Fruit fly (Drosophila melanogaster) whole organism, embryonic: ENCODE data around the gene CG17327.

Experiments used
- Antp ChIP-seq: fragments of 200-800 bp; sonication (Bioruptor generic); optimal IDR thresholded peaks from 3 replicates; lab custom pipeline; 2016; ENCODE audit warnings: missing biosample characterization, missing genetic modification characterization
- Asciz ChIP-seq: fragments of 200-800 bp; sonication (Bioruptor generic); optimal IDR thresholded peaks from 2 replicates; lab custom pipeline; 2017; ENCODE audit warnings: missing biosample characterization, mild to moderate bottlenecking, missing genetic modification characterization, missing genetic modification reagents
- CG10366 ChIP-seq: fragments of 200-800 bp; sonication (Bioruptor generic); IDR thresholded peaks from 2 replicates; pipeline ENCODE4 v1.3.6; 2022; ENCODE audit warnings: missing biosample characterization, missing genetic modification characterization
- CG10565 ChIP-seq: fragments of 200-800 bp; sonication (Bioruptor generic); optimal IDR thresholded peaks from 3 replicates; lab custom pipeline; 2016; ENCODE audit warnings: missing biosample characterization, mild to moderate bottlenecking, missing genetic modification characterization
- CG12391 ChIP-seq: fragments of 200-800 bp; sonication (Bioruptor generic); optimal IDR thresholded peaks from 3 replicates; lab custom pipeline; 2018; ENCODE audit warnings: missing biosample characterization, mild to moderate bottlenecking, missing genetic modification characterization, moderate library complexity
- CG13424 ChIP-seq: fragments of 200-800 bp; sonication (Bioruptor generic); optimal IDR thresholded peaks from 2 replicates; lab custom pipeline; 2019; ENCODE audit warnings: missing biosample characterization, mild to moderate bottlenecking, missing genetic modification characterization, moderate library complexity
- CG15011 ChIP-seq: fragments of 200-800 bp; sonication (Bioruptor generic); optimal IDR thresholded peaks from 3 replicates; lab custom pipeline; 2018; ENCODE audit warnings: missing biosample characterization, mild to moderate bottlenecking, missing genetic modification characterization
- CG15073 ChIP-seq: fragments of 200-800 bp; sonication (Bioruptor generic); optimal IDR thresholded peaks from 2 replicates; lab custom pipeline; 2016; ENCODE audit warnings: missing biosample characterization, missing genetic modification characterization
- CG16863 ChIP-seq: fragments of 200-800 bp; sonication (Bioruptor generic); optimal IDR thresholded peaks from 3 replicates; lab custom pipeline; 2016; ENCODE audit warnings: missing biosample characterization, missing genetic modification characterization
- CG17328 ChIP-seq: fragments of 200-800 bp; sonication (Bioruptor generic); IDR thresholded peaks from 2 replicates; pipeline ENCODE4 v1.3.6; 2022; ENCODE audit warnings: missing biosample characterization, missing genetic modification characterization
- CG18011 ChIP-seq: fragments of 200-800 bp; sonication (Bioruptor generic); optimal IDR thresholded peaks from 2 replicates; lab custom pipeline; 2017; ENCODE audit warnings: missing biosample characterization, missing genetic modification characterization, mild to moderate bottlenecking, moderate library complexity, missing genotype
- CG2199 ChIP-seq: fragments of 200-800 bp; sonication (Bioruptor generic); IDR thresholded peaks from 3 replicates; pipeline ENCODE4 v1.3.6; 2022; ENCODE audit warnings: missing biosample characterization, missing genetic modification characterization
- CG2875 ChIP-seq: fragments of 200-800 bp; sonication (Bioruptor generic); optimal IDR thresholded peaks from 2 replicates; lab custom pipeline; 2017; ENCODE audit warnings: missing biosample characterization, mild to moderate bottlenecking, missing genetic modification characterization, missing genetic modification reagents
- CG31224 ChIP-seq: fragments of 200-800 bp; sonication (Bioruptor generic); IDR thresholded peaks from 2 replicates; pipeline ENCODE4 v1.3.6; 2022; ENCODE audit warnings: missing biosample characterization, missing genetic modification characterization
- CG31441 ChIP-seq: fragments of 200-800 bp; sonication (Bioruptor generic); IDR thresholded peaks from 2 replicates; pipeline ENCODE4 v1.3.6; 2022; ENCODE audit warnings: missing biosample characterization, missing genetic modification characterization
- CG34224 ChIP-seq: fragments of 200-800 bp; sonication (Bioruptor generic); IDR thresholded peaks from 3 replicates; pipeline ENCODE4 v1.3.6; 2022; ENCODE audit warnings: missing biosample characterization, missing genetic modification characterization; ENCODE audit not compliant: partially characterized antibody
- CG42726 ChIP-seq: fragments of 200-800 bp; sonication (Bioruptor generic); IDR thresholded peaks from 2 replicates; pipeline ENCODE4 v1.3.6; 2022; ENCODE audit warnings: missing biosample characterization, missing genetic modification characterization; ENCODE audit not compliant: partially characterized antibody
- CG5180 ChIP-seq: fragments of 200-800 bp; sonication (Bioruptor generic); optimal IDR thresholded peaks from 3 replicates; lab custom pipeline; 2017; ENCODE audit warnings: missing biosample characterization, missing genetic modification characterization, mild to moderate bottlenecking, moderate library complexity, missing genetic modification reagents
- CG6689 ChIP-seq: fragments of 200-800 bp; sonication (Bioruptor generic); IDR thresholded peaks from 2 replicates; pipeline ENCODE4 v1.3.6; 2022; ENCODE audit warnings: missing biosample characterization, missing genetic modification characterization
- CG6765 ChIP-seq: fragments of 200-800 bp; sonication (Bioruptor generic); optimal IDR thresholded peaks from 3 replicates; lab custom pipeline; 2017; ENCODE audit warnings: missing biosample characterization, mild to moderate bottlenecking, missing genetic modification characterization
- CG7928 ChIP-seq: fragments of 200-800 bp; sonication (Bioruptor generic); optimal IDR thresholded peaks from 2 replicates; lab custom pipeline; 2017; ENCODE audit warnings: missing biosample characterization, mild to moderate bottlenecking, missing genetic modification characterization
- CG7987 ChIP-seq: fragments of 200-800 bp; sonication (Bioruptor generic); optimal IDR thresholded peaks from 2 replicates; lab custom pipeline; 2018; ENCODE audit warnings: missing biosample characterization, mild to moderate bottlenecking, missing genetic modification characterization, moderate library complexity
- CG8478 ChIP-seq: fragments of >200 bp; optimal IDR thresholded peaks from 2 replicates; lab custom pipeline; 2018
- CG8924 ChIP-seq: fragments of 200-800 bp; optimal IDR thresholded peaks from 3 replicates; lab custom pipeline; 2019; ENCODE audit warnings: missing biosample characterization, mild to moderate bottlenecking, missing genetic modification characterization, moderate library complexity
- CG8944 ChIP-seq: fragments of 200-800 bp; sonication (Bioruptor generic); optimal IDR thresholded peaks from 3 replicates; lab custom pipeline; 2016; ENCODE audit warnings: missing biosample characterization, missing genetic modification characterization
- HmgD ChIP-seq: fragments of 200-800 bp; sonication (Bioruptor generic); optimal IDR thresholded peaks from 3 replicates; lab custom pipeline; 2016; ENCODE audit warnings: missing biosample characterization, missing genetic modification characterization
- Hr3 ChIP-seq: fragments of 200-800 bp; sonication (Bioruptor generic); optimal IDR thresholded peaks from 3 replicates; lab custom pipeline; 2016; ENCODE audit warnings: missing biosample characterization, missing genetic modification characterization
- Hr51 ChIP-seq, 2 experiments: fragments of 200-800 bp; sonication (Bioruptor generic); optimal IDR thresholded peaks; 2 replicates in 1 of 2; 3 replicates in 1 of 2; lab custom pipeline; 2016 to 2018; ENCODE audit warnings: missing biosample characterization in 2 of 2, missing genetic modification characterization in 2 of 2, mild to moderate bottlenecking in 1 of 2, moderate library complexity in 1 of 2
- Kr ChIP-seq: fragments of 200-800 bp; sonication (Bioruptor generic); optimal IDR thresholded peaks from 2 replicates; lab custom pipeline; 2017; ENCODE audit warnings: missing biosample characterization, mild to moderate bottlenecking, missing genetic modification characterization
- MESR4 ChIP-seq: fragments of 200-800 bp; sonication (Bioruptor generic); optimal IDR thresholded peaks from 2 replicates; lab custom pipeline; 2018; ENCODE audit warnings: missing biosample characterization, mild to moderate bottlenecking, missing genetic modification characterization, moderate library complexity
- Med ChIP-seq: fragments of 200-800 bp; sonication (Bioruptor generic); peaks from one replicate; lab custom pipeline; 2016; ENCODE audit warnings: missing biosample characterization, missing genetic modification characterization, mild to moderate bottlenecking, inconsistent platforms, moderate library complexity
- Oli ChIP-seq: fragments of 200-800 bp; sonication (Bioruptor generic); optimal IDR thresholded peaks from 2 replicates; lab custom pipeline; 2018; ENCODE audit warnings: missing biosample characterization, mild to moderate bottlenecking, missing genetic modification characterization, moderate library complexity
- Pdp1 ChIP-seq, 2 experiments: fragments of 200-800 bp; sonication (Bioruptor generic); optimal IDR thresholded peaks; 3 replicates each; lab custom pipeline; 2016; ENCODE audit warnings: missing biosample characterization in 2 of 2, missing genetic modification characterization in 2 of 2, mild to moderate bottlenecking in 1 of 2, moderate library complexity in 1 of 2
- Poxn ChIP-seq: fragments of 200-800 bp; sonication (Bioruptor generic); IDR thresholded peaks from 2 replicates; pipeline ENCODE4 v1.3.6; 2022; ENCODE audit warnings: missing biosample characterization, missing genetic modification characterization
- TFAM ChIP-seq: fragments of 200-800 bp; sonication (Bioruptor generic); optimal IDR thresholded peaks from 2 replicates; lab custom pipeline; 2017; ENCODE audit warnings: missing biosample characterization, missing genetic modification characterization, inconsistent platforms
- cad ChIP-seq: fragments of >200 bp; optimal IDR thresholded peaks from 2 replicates; lab custom pipeline; 2017; ENCODE audit warnings: missing biosample characterization, missing genetic modification characterization
- ems ChIP-seq: fragments of 200-800 bp; sonication (Bioruptor generic); optimal IDR thresholded peaks from 3 replicates; lab custom pipeline; 2016; ENCODE audit warnings: missing biosample characterization, missing genetic modification characterization
- exex ChIP-seq: fragments of 200-800 bp; sonication (Bioruptor generic); optimal IDR thresholded peaks from 4 replicates; lab custom pipeline; 2018; ENCODE audit warnings: missing biosample characterization, mild to moderate bottlenecking, missing genetic modification characterization, moderate library complexity
- gem ChIP-seq: fragments of 200-800 bp; sonication (Bioruptor generic); optimal IDR thresholded peaks from 2 replicates; lab custom pipeline; 2019; ENCODE audit warnings: missing biosample characterization, mild to moderate bottlenecking, missing genetic modification characterization, moderate library complexity
- gfzf ChIP-seq: fragments of 200-800 bp; sonication (Bioruptor generic); optimal IDR thresholded peaks from 2 replicates; lab custom pipeline; 2016; ENCODE audit warnings: missing biosample characterization, mild to moderate bottlenecking, missing genetic modification characterization, moderate library complexity
- maf-S ChIP-seq: fragments of 200-800 bp; sonication (Bioruptor generic); optimal IDR thresholded peaks from 2 replicates; lab custom pipeline; 2016; ENCODE audit warnings: missing biosample characterization, missing genetic modification characterization
- pb ChIP-seq: fragments of 200-800 bp; sonication (Bioruptor generic); optimal IDR thresholded peaks from 3 replicates; lab custom pipeline; 2016; ENCODE audit warnings: missing biosample characterization, missing genetic modification characterization
- pfk ChIP-seq: fragments of 200-800 bp; sonication (Bioruptor generic); optimal IDR thresholded peaks from 2 replicates; lab custom pipeline; 2018; ENCODE audit warnings: missing biosample characterization, mild to moderate bottlenecking, missing genetic modification characterization, moderate library complexity
- prd ChIP-seq, 3 experiments: fragments of >200 bp in 2 of 3; fragments of 200-800 bp in 1 of 3; sonication (Bioruptor generic) in 1 of 3; optimal IDR thresholded peaks in 2 of 3; IDR thresholded peaks in 1 of 3; 2 replicates in 2 of 3; 3 replicates in 1 of 3; pipeline versions ENCODE4 v1.3.6 to Lab custom; 2017 to 2022; ENCODE audit warnings: missing biosample characterization in 1 of 3, missing genetic modification characterization in 1 of 3
- seq ChIP-seq: fragments of 200-800 bp; sonication (Bioruptor generic); IDR thresholded peaks from 2 replicates; pipeline ENCODE4 v1.3.6; 2022; ENCODE audit warnings: missing biosample characterization, missing genetic modification characterization
- slbo ChIP-seq: fragments of 200-800 bp; sonication (Bioruptor generic); IDR thresholded peaks from 2 replicates; pipeline ENCODE4 v1.3.6; 2022; ENCODE audit warnings: missing biosample characterization, missing genetic modification characterization
- ttk ChIP-seq: fragments of 200-800 bp; sonication (Bioruptor generic); IDR thresholded peaks from 2 replicates; pipeline ENCODE4 v2.1.2; 2022; ENCODE audit warnings: missing biosample characterization, missing genetic modification characterization
- vfl ChIP-seq: fragments of 200-800 bp; sonication (Bioruptor generic); optimal IDR thresholded peaks from 2 replicates; lab custom pipeline; 2016; ENCODE audit warnings: missing biosample characterization, missing genetic modification characterization
- yki ChIP-seq: fragments of >200 bp; optimal IDR thresholded peaks from 3 replicates; lab custom pipeline; 2018

Gene CG17327

dm6 chr3R:13015811-13016766, 18.6 kb upstream of the CG17327 start (continued):
- TF ChIP-seq CG18011 (no peak), CG2199 (GFP tag; lab: Robert Waterston, UW) (peak; percentile 50; the same call in 2 of the 3 replicates), CG17328 (GFP tag; lab: Robert Waterston, UW) (no peak), pb (GFP tag; lab: Kevin White, UChicago) (no peak), CG10366 (GFP tag; lab: Robert Waterston, UW) (no peak), seq (no peak), CG31441 (GFP tag; lab: Robert Waterston, UW) (no peak), Pdp1 (GFP tag; optimal IDR thresholded peaks at IDR 0.05; lab: Kevin White, UChicago) (peak; percentile 16 to 46), yki (lab: Kevin White, UChicago) (no peak), cad (GFP tag; lab: Kevin White, UChicago) (no peak), CG31224 (GFP tag; lab: Robert Waterston, UW) (peak; percentile 59), CG8924 (tag; lab: Kevin White, UChicago) (no peak), TFAM (no peak), Asciz (GFP tag; lab: Kevin White, UChicago) (no peak), exex (tag; lab: Kevin White, UChicago) (peak; percentile 70), CG16863 (no peak), Hr3 (no peak), CG5180 (GFP tag; lab: Kevin White, UChicago) (no peak), CG42726 (GFP tag; lab: Robert Waterston, UW) (no peak), vfl (GFP tag; lab: Kevin White, UChicago) (no peak), CG13424 (tag; lab: Kevin White, UChicago) (no peak), gem (tag; lab: Kevin White, UChicago) (peak; percentile 22), CG12391 (tag; lab: Kevin White, UChicago) (no peak), CG15011 (GFP tag; lab: Kevin White, UChicago) (no peak), CG6689 (no peak), CG8944 (no peak), CG7928 (GFP tag; lab: Kevin White, UChicago) (no peak), pfk (GFP tag; lab: Kevin White, UChicago) (no peak), Hr51 (GFP tag; optimal IDR thresholded peaks at IDR 0.05; lab: Kevin White, UChicago) (no peak), CG15073 (GFP tag; lab: Kevin White, UChicago) (no peak), CG8478 (lab: Kevin White, UChicago) (no peak), Oli (tag; lab: Kevin White, UChicago) (no peak), CG2875 (no peak), prd (optimal IDR thresholded peaks at IDR 0.05; lab: Kevin White, UChicago) (no peak), prd (GFP tag; IDR thresholded peaks at IDR 0.05; lab: Robert Waterston, UW) (no peak), Med (peak; percentile 82), MESR4 (no peak), CG7987 (no peak), CG34224 (GFP tag; lab: Robert Waterston, UW) (no peak), slbo (GFP tag; lab: Robert Waterston, UW) (no peak), CG10565 (no peak), HmgD (GFP tag; lab: Kevin White, UChicago) (peak; percentile 2), maf-S (no peak), gfzf (no peak), Poxn (GFP tag; lab: Robert Waterston, UW) (no peak), CG6765 (GFP tag; lab: Kevin White, UChicago) (no peak), Kr (no peak), ems (GFP tag; lab: Kevin White, UChicago) (no peak), ttk (no peak), Antp (GFP tag; lab: Kevin White, UChicago) (no peak)
